Fruit fly (Drosophila melanogaster): ENCODE data around the gene CG8086.

Gene CG8086

DNA sequence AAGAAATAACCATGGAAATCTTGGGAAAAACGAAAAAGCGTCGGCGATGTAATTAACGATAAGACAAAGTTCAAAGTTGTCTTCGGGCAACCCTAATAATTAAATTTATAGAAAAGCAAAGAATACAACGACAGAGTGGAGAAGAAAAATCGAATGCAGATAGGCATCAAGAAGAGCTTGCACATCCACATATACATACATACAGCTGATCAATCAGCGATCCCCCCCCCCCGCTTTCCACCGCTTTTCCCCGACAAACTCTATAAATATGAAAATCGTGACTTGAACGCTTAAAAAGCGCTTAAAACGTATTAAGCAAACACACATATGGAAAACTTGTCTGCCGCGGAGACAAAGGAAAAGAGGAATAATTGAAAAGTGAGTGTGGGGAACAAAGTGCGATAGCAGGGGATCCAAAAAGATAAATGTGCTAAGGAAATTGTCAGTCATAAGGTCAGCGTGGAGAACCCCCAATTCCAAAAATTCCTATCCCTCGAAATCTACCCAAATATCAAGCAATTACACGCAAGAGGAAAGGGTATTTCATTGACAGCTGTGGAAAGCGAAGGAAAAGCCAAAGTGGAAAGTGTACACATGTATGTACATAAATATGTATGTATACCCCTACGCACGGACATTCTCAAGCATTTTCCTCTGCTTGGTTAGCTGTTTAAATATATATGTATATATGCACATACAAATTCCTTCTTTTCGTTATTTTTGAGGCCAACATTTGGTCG, 32.2 kb upstream of the CG8086 start (continued):
- TF ChIP-seq Dfd (GFP tag; optimal IDR thresholded peaks at IDR 0.05) (no peak), CG10147 (GFP tag; optimal IDR thresholded peaks at IDR 0.05) (no peak), Nf-YC (tag; optimal IDR thresholded peaks at IDR 0.05) (no peak), Blimp-1 (GFP tag; optimal IDR thresholded peaks at IDR 0.05) (peak; percentile 8), sug (tag; optimal IDR thresholded peaks at IDR 0.05) (no peak), pzg (GFP tag; optimal IDR thresholded peaks at IDR 0.05) (no peak), sd (tag; optimal IDR thresholded peaks at IDR 0.05) (peak; percentile 58)

DNA sequence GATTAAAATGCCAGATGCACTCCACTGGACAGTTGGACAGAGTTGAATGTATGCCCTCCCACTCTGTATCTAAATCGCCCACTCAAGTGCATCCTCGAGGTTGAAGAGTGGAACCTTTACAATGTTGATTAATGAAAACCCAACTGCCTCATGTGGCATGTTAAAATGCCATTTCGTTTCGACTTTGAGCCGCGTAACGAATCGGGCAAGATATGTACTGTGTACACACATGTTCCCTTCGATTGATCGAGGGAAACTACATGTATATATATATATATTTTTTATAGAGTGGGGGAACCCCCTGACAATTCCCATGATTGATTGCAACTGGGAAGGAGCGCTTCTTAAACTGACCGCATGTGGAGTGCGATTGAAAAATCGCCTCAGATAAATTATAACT, 30.8 kb upstream of the CG8086 start:
- TF ChIP-seq twi (tag; optimal IDR thresholded peaks at IDR 0.05), result peak; percentile 71
- no peak for TF ChIP-seq CG5245 (GFP tag; optimal IDR thresholded peaks at IDR 0.05)
- no peak for TF ChIP-seq esg (GFP tag; conservative IDR thresholded peaks at IDR 0.05)
- peak; percentile 15 for TF ChIP-seq pros (GFP tag; optimal IDR thresholded peaks at IDR 0.05)
- peak; percentile 53 for TF ChIP-seq gsb-n (tag; optimal IDR thresholded peaks at IDR 0.05)
- TF ChIP-seq Med (GFP tag), result peak; percentile 42
- no peak for TF ChIP-seq fd96Cb (tag; optimal IDR thresholded peaks at IDR 0.05)
- TF ChIP-seq lab (GFP tag; optimal IDR thresholded peaks at IDR 0.05), result peak; percentile 13

DNA sequence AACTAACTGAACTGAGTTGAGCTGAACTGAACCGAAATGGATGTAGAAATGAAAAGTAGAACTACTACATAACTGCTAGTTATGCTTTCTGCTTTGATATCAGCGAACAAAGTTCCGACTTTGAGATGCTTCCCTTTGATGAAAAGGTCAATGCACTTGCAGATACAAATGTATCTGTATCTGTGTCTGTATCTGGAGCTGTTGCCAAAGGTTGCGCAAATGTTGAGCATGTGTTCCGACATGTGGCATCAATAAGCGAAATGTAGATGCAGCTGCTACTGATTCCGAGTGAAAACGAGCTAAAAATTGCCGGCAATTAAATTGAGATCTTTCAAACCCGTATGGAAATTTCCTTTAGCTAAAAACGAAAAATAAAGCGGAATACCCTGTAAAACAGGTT, 29.3 kb upstream of the CG8086 start:
- TF ChIP-seq gsb (GFP tag; IDR thresholded peaks at IDR 0.05) (no peak), twi (tag; optimal IDR thresholded peaks at IDR 0.05) (peak; percentile 94)

DNA sequence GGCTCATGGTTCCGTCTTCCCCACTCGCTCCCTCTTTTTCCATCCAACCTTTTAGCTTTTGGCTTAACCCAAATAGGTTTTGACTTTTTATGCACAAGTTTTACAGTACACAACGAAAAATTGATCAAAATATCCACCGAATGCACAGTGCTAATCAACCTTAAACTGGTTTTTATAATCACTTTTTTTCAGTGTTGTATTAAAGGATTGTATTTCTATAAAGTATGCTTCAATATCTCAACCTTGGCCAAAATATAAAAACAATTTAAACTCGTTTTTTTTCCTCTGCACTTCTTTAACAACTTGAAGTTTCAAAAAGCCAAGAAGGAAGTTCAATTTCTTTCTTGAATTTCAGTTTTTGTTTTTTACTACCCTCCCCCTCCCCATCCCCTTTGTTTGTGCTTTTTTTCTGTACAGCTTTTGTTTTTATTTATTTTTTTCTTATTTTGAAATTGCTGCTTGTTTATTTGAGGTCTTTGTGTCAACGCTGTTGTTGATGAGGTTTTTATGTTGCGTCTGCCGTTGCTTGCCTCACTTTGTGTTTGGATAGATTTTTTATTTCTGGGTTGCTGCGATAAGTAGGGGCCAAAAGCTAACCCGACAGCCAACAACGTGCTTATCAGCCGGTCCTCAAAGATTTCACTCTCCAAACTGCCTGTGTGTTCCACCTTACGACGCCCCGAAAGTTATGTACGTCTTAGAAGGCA, 27.8 kb upstream of the CG8086 start:
- TF ChIP-seq CG10274 (GFP tag; optimal IDR thresholded peaks at IDR 0.05) (no peak), CG1529 (GFP tag; optimal IDR thresholded peaks at IDR 0.05) (no peak), Sox102F (GFP tag; optimal IDR thresholded peaks at IDR 0.05) (peak; percentile 74), CG10979 (tag; optimal IDR thresholded peaks at IDR 0.05) (peak; percentile 29), ttk (GFP tag; IDR thresholded peaks at IDR 0.05) (no peak), CG17361 (GFP tag; IDR thresholded peaks at IDR 0.05) (0 out of 3 replicates have a peak, but pooled peaks have one; percentile 20), CG6765 (GFP tag; optimal IDR thresholded peaks at IDR 0.05) (no peak), Bdp1 (GFP tag; optimal IDR thresholded peaks at IDR 0.05) (no peak), CG17359 (tag; optimal IDR thresholded peaks at IDR 0.05) (peak; percentile 44), pum (GFP tag; optimal IDR thresholded peaks at IDR 0.05) (no peak), dpn (GFP tag; optimal IDR thresholded peaks at IDR 0.05) (peak in 1 of 2 experiments; percentile 3), Blimp-1 (GFP tag; optimal IDR thresholded peaks at IDR 0.05) (peak; percentile 32), bab2 (GFP tag; optimal IDR thresholded peaks at IDR 0.05) (no peak), CG7745 (tag; optimal IDR thresholded peaks at IDR 0.05) (no peak), mam (GFP tag; optimal IDR thresholded peaks at IDR 0.05) (no peak), CG5953 (GFP tag; IDR thresholded peaks at IDR 0.05) (no peak), fd96Cb (tag; optimal IDR thresholded peaks at IDR 0.05) (peak; percentile 31), CG4424 (GFP tag; optimal IDR thresholded peaks at IDR 0.05) (peak; percentile 21), ewg (GFP tag; optimal IDR thresholded peaks at IDR 0.05) (peak; percentile 11), org-1 (GFP tag; optimal IDR thresholded peaks at IDR 0.05) (no peak), PHDP (tag; optimal IDR thresholded peaks at IDR 0.05) (peak; percentile 12), Adf1 (GFP tag; IDR thresholded peaks at IDR 0.05) (no peak), C15 (GFP tag; IDR thresholded peaks at IDR 0.05) (no peak), CG32532 (GFP tag; IDR thresholded peaks at IDR 0.05) (no peak), CG7839 (tag; optimal IDR thresholded peaks at IDR 0.05) (peak; percentile 41), dysf (GFP tag; IDR thresholded peaks at IDR 0.05) (no peak), CG10209 (GFP tag; optimal IDR thresholded peaks at IDR 0.05) (no peak), CG8388 (GFP tag; optimal IDR thresholded peaks at IDR 0.05) (peak; percentile 28), CG8281 (tag; optimal IDR thresholded peaks at IDR 0.05) (no peak)

Data from whole organism, embryonic.